Fruit fly (Drosophila melanogaster): ENCODE data around the gene Calx.
A peak's percentile ranks its signal among the peaks of the same experiment; 100 is the strongest.

Calx gene

DNA sequence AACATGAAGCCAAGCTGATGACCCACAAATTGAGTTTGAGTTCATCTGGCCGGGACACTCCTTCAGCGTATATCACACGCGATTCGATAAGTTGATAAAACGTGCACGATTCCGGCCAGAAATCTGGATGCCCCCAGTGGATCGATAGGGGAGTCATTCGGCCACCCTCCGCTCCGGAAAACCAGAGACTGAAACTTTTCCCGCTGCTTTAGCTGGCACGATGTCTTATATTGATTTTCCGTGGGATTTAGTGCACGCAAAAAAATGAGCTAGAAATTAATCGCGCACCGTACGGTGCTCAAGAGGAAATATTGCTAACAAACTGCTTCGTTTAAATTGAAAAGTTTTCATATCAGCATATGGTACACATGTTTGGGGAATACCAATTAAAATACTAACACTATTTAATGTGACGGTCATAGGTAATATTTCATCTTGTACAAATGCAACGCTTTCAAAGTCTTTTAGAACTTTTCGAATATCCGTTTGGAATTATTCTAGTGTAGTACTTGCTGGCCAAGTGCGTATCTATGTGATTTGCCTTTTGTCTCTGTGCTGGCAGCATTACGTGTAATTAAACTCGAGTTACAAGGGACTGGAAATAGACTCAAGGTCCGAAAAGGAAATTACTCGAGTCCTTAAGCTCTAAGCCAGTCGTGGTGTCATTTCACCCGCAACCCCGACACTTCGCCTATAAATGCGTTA is 21.9 kb upstream of the Calx start (continued):
- TF ChIP-seq cato (GFP tag; optimal IDR thresholded peaks at IDR 0.05; ENCODE audit: borderline replicate concordance) (no peak), CG2678 (tag; optimal IDR thresholded peaks at IDR 0.05) (peak; percentile 45), CG7556 (GFP tag; optimal IDR thresholded peaks at IDR 0.05) (peak; percentile 40), h (optimal IDR thresholded peaks at IDR 0.05) (no peak), CG42726 (GFP tag; IDR thresholded peaks at IDR 0.05; ENCODE audit: partially characterized antibody) (no peak), CG18599 (GFP tag; optimal IDR thresholded peaks at IDR 0.05) (peak; percentile 50), Sox100B (GFP tag; optimal IDR thresholded peaks at IDR 0.05) (no peak), CG12299 (tag; optimal IDR thresholded peaks at IDR 0.05) (no peak), CG2199 (GFP tag; IDR thresholded peaks at IDR 0.05) (no peak), yki (optimal IDR thresholded peaks at IDR 0.05) (no peak), CG9727 (GFP tag; optimal IDR thresholded peaks at IDR 0.05) (no peak), Atf6 (GFP tag; IDR thresholded peaks at IDR 0.05) (0 out of 2 replicates have a peak, but pooled peaks have one; percentile 19), CG8944 (GFP tag; optimal IDR thresholded peaks at IDR 0.05) (no peak), ab (GFP tag; optimal IDR thresholded peaks at IDR 0.05) (no peak), CG14014 (GFP tag; IDR thresholded peaks at IDR 0.05) (peak; percentile 29; the same call in 1 of the 2 replicates), CG6689 (GFP tag; IDR thresholded peaks at IDR 0.05) (no peak), Vsx1 (GFP tag; optimal IDR thresholded peaks at IDR 0.05) (no peak), rib (GFP tag; IDR thresholded peaks at IDR 0.05) (no peak), CG15514 (GFP tag; optimal IDR thresholded peaks at IDR 0.05) (peak; percentile 1), Ravus (GFP tag; IDR thresholded peaks at IDR 0.05) (no peak), CG12236 (GFP tag; optimal IDR thresholded peaks at IDR 0.05) (no peak), gsb-n (tag; optimal IDR thresholded peaks at IDR 0.05) (no peak), Opbp (GFP tag; IDR thresholded peaks at IDR 0.05; ENCODE audit: partially characterized antibody) (no peak), emc (GFP tag; optimal IDR thresholded peaks at IDR 0.05) (no peak), CG16813 (GFP tag; IDR thresholded peaks at IDR 0.05; ENCODE audit: partially characterized antibody) (no peak), Xbp1 (GFP tag; optimal IDR thresholded peaks at IDR 0.05) (no peak), psq (GFP tag; optimal IDR thresholded peaks at IDR 0.05) (no peak), CG10543 (GFP tag; optimal IDR thresholded peaks at IDR 0.05) (no peak), zf30C (GFP tag; optimal IDR thresholded peaks at IDR 0.05) (no peak), CG12769 (tag; optimal IDR thresholded peaks at IDR 0.05) (peak; percentile 7), HmgD (GFP tag; optimal IDR thresholded peaks at IDR 0.05) (no peak), Tbp (GFP tag; optimal IDR thresholded peaks at IDR 0.05) (no peak), CG12391 (tag; optimal IDR thresholded peaks at IDR 0.05) (no peak), Sin3A (optimal IDR thresholded peaks at IDR 0.05) (no peak), TFAM (GFP tag; optimal IDR thresholded peaks at IDR 0.05) (no peak), sd (tag; optimal IDR thresholded peaks at IDR 0.05) (no peak), fd96Cb (tag; optimal IDR thresholded peaks at IDR 0.05) (no peak), CG7987 (GFP tag; optimal IDR thresholded peaks at IDR 0.05) (no peak), Meics (GFP tag; optimal IDR thresholded peaks at IDR 0.05) (peak; percentile 1), Hand (GFP tag; optimal IDR thresholded peaks at IDR 0.05) (peak; percentile 44), CG2120 (GFP tag; optimal IDR thresholded peaks at IDR 0.05) (peak; percentile 51), gcm2 (GFP tag; optimal IDR thresholded peaks at IDR 0.05) (no peak), nom (GFP tag; optimal IDR thresholded peaks at IDR 0.05) (no peak), Hr78 (GFP tag; optimal IDR thresholded peaks at IDR 0.05) (no peak), CG10565 (GFP tag; optimal IDR thresholded peaks at IDR 0.05) (no peak), run (tag; optimal IDR thresholded peaks at IDR 0.05) (no peak), CG7357 (GFP tag; IDR thresholded peaks at IDR 0.05) (no peak), Camta (GFP tag; optimal IDR thresholded peaks at IDR 0.05) (no peak), dpn (GFP tag; optimal IDR thresholded peaks at IDR 0.05) (peak in 1 of 2 experiments; percentile 9), CG16815 (GFP tag; optimal IDR thresholded peaks at IDR 0.05) (no peak)
